Fruit fly (Drosophila melanogaster) whole organism, embryonic: ENCODE results near the gene Hsdl2.

Source experiments
- Adf1 ChIP-seq: fragments of 200-800 bp; sonication (Bioruptor generic); IDR thresholded peaks from 2 replicates; pipeline ENCODE4 v1.3.6; 2022; ENCODE audit warnings: missing biosample characterization, missing genetic modification characterization
- Asciz ChIP-seq: fragments of 200-800 bp; sonication (Bioruptor generic); optimal IDR thresholded peaks from 2 replicates; lab custom pipeline; 2017; ENCODE audit warnings: missing biosample characterization, mild to moderate bottlenecking, missing genetic modification characterization, missing genetic modification reagents
- CG10979 ChIP-seq: fragments of 200-800 bp; sonication (Bioruptor generic); optimal IDR thresholded peaks from 2 replicates; lab custom pipeline; 2018; ENCODE audit warnings: missing biosample characterization, mild to moderate bottlenecking, missing genetic modification characterization, moderate library complexity
- CG11504 ChIP-seq: fragments of 200-800 bp; sonication (Bioruptor generic); optimal IDR thresholded peaks from 3 replicates; lab custom pipeline; 2019; ENCODE audit warnings: missing biosample characterization, mild to moderate bottlenecking, missing genetic modification characterization, moderate library complexity
- CG11696 ChIP-seq: fragments of 200-800 bp; sonication (Bioruptor generic); IDR thresholded peaks from 2 replicates; pipeline ENCODE4 v1.3.6; 2022; ENCODE audit warnings: missing biosample characterization, missing genetic modification characterization
- CG12942 ChIP-seq: fragments of 200-800 bp; sonication (Bioruptor generic); optimal IDR thresholded peaks from 3 replicates; lab custom pipeline; 2016; ENCODE audit warnings: missing biosample characterization, missing genetic modification characterization
- CG14667 ChIP-seq: fragments of 200-800 bp; sonication (Bioruptor generic); IDR thresholded peaks from 2 replicates; pipeline ENCODE4 v1.3.6; 2022; ENCODE audit warnings: missing biosample characterization, missing genetic modification characterization
- CG17359 ChIP-seq: fragments of 200-800 bp; sonication (Bioruptor generic); optimal IDR thresholded peaks from 3 replicates; lab custom pipeline; 2018; ENCODE audit warnings: missing biosample characterization, mild to moderate bottlenecking, missing genetic modification characterization, moderate library complexity
- CG17829 ChIP-seq: fragments of 200-800 bp; optimal IDR thresholded peaks from 2 replicates; lab custom pipeline; 2019; ENCODE audit warnings: missing biosample characterization, mild to moderate bottlenecking, missing genetic modification characterization, moderate library complexity
- CG2116 ChIP-seq: fragments of 200-800 bp; sonication (Bioruptor generic); optimal IDR thresholded peaks from 3 replicates; lab custom pipeline; 2018; ENCODE audit warnings: missing biosample characterization, mild to moderate bottlenecking, missing genetic modification characterization
- CG2129 ChIP-seq: fragments of 200-800 bp; sonication (Bioruptor generic); IDR thresholded peaks from 2 replicates; pipeline ENCODE4 v1.3.6; 2022; ENCODE audit warnings: missing biosample characterization, missing genetic modification characterization; ENCODE audit not compliant: partially characterized antibody
- CG2678 ChIP-seq: fragments of 200-800 bp; sonication (Bioruptor generic); optimal IDR thresholded peaks from 3 replicates; lab custom pipeline; 2019; ENCODE audit warnings: missing biosample characterization, mild to moderate bottlenecking, missing genetic modification characterization, moderate library complexity
- CG2875 ChIP-seq: fragments of 200-800 bp; sonication (Bioruptor generic); optimal IDR thresholded peaks from 2 replicates; lab custom pipeline; 2017; ENCODE audit warnings: missing biosample characterization, mild to moderate bottlenecking, missing genetic modification characterization, missing genetic modification reagents
- CG30403 ChIP-seq: fragments of 200-800 bp; sonication (Bioruptor generic); optimal IDR thresholded peaks from 3 replicates; lab custom pipeline; 2016; ENCODE audit warnings: missing biosample characterization, missing genetic modification characterization
- CG31441 ChIP-seq: fragments of 200-800 bp; sonication (Bioruptor generic); IDR thresholded peaks from 2 replicates; pipeline ENCODE4 v1.3.6; 2022; ENCODE audit warnings: missing biosample characterization, missing genetic modification characterization
- CG32767 ChIP-seq: fragments of 200-800 bp; sonication (Bioruptor generic); IDR thresholded peaks from 2 replicates; pipeline ENCODE4 v1.3.6; 2022; ENCODE audit warnings: missing biosample characterization, missing genetic modification characterization
- CG7271 ChIP-seq: fragments of 200-800 bp; sonication (Bioruptor generic); optimal IDR thresholded peaks from 2 replicates; lab custom pipeline; 2018; ENCODE audit warnings: missing biosample characterization, mild to moderate bottlenecking, missing genetic modification characterization, moderate library complexity
- CG7839 ChIP-seq: fragments of 200-800 bp; sonication (Bioruptor generic); optimal IDR thresholded peaks from 3 replicates; lab custom pipeline; 2018; ENCODE audit warnings: missing biosample characterization, mild to moderate bottlenecking, missing genetic modification characterization, moderate library complexity
- CG7963 ChIP-seq: fragments of 200-800 bp; sonication (Bioruptor generic); IDR thresholded peaks from 3 replicates; pipeline ENCODE4 v1.3.6; 2022; ENCODE audit warnings: missing biosample characterization, missing genetic modification characterization; ENCODE audit not compliant: partially characterized antibody
- CG8089 ChIP-seq: fragments of 200-800 bp; sonication (Bioruptor generic); optimal IDR thresholded peaks from 3 replicates; lab custom pipeline; 2016; ENCODE audit warnings: missing biosample characterization, missing genetic modification characterization
- D19A ChIP-seq: fragments of 200-800 bp; optimal IDR thresholded peaks from 3 replicates; lab custom pipeline; 2019; ENCODE audit warnings: missing biosample characterization, mild to moderate bottlenecking, missing genetic modification characterization, moderate library complexity
- D19B ChIP-seq: fragments of 200-800 bp; sonication (Bioruptor generic); optimal IDR thresholded peaks from 2 replicates; lab custom pipeline; 2017; ENCODE audit warnings: missing biosample characterization, mild to moderate bottlenecking, missing genetic modification characterization
- Dbx ChIP-seq: fragments of 200-800 bp; sonication (Bioruptor generic); IDR thresholded peaks from 3 replicates; pipeline ENCODE4 v1.3.6; 2022; ENCODE audit warnings: missing biosample characterization, missing genetic modification characterization
- Doc2 ChIP-seq: fragments of 200-800 bp; sonication (Bioruptor generic); IDR thresholded peaks from 2 replicates; pipeline ENCODE4 v1.3.6; 2022; ENCODE audit warnings: missing biosample characterization, missing genetic modification characterization
- Drgx ChIP-seq: fragments of 200-800 bp; sonication (Bioruptor generic); IDR thresholded peaks from 2 replicates; pipeline ENCODE4 v1.3.6; 2022; ENCODE audit warnings: missing biosample characterization, missing genetic modification characterization
- GATAe ChIP-seq: fragments of 200-800 bp; sonication (Bioruptor generic); conservative IDR thresholded peaks from 2 replicates; pipeline ENCODE4 v1.3.6; 2022; ENCODE audit warnings: missing biosample characterization, missing genetic modification characterization
- Med ChIP-seq: fragments of 200-800 bp; sonication (Bioruptor generic); peaks from one replicate; lab custom pipeline; 2016; ENCODE audit warnings: missing biosample characterization, missing genetic modification characterization, mild to moderate bottlenecking, inconsistent platforms, moderate library complexity
- PHDP ChIP-seq: fragments of 200-800 bp; sonication (Bioruptor generic); optimal IDR thresholded peaks from 3 replicates; lab custom pipeline; 2018; ENCODE audit warnings: missing biosample characterization, mild to moderate bottlenecking, missing genetic modification characterization, moderate library complexity
- Pdp1 ChIP-seq, 2 experiments: fragments of 200-800 bp; sonication (Bioruptor generic); optimal IDR thresholded peaks; 3 replicates each; lab custom pipeline; 2016; ENCODE audit warnings: missing biosample characterization in 2 of 2, missing genetic modification characterization in 2 of 2, mild to moderate bottlenecking in 1 of 2, moderate library complexity in 1 of 2
- Ravus ChIP-seq: fragments of 200-800 bp; sonication (Bioruptor generic); IDR thresholded peaks from 2 replicates; pipeline ENCODE4 v1.3.6; 2022; ENCODE audit warnings: missing biosample characterization, missing genetic modification characterization
- Sox100B ChIP-seq: fragments of 200-800 bp; sonication (Bioruptor generic); optimal IDR thresholded peaks from 3 replicates; lab custom pipeline; 2018; ENCODE audit warnings: missing biosample characterization, mild to moderate bottlenecking, missing genetic modification characterization
- Sox102F ChIP-seq: fragments of 200-800 bp; sonication (Bioruptor generic); optimal IDR thresholded peaks from 2 replicates; lab custom pipeline; 2018; ENCODE audit warnings: missing biosample characterization, mild to moderate bottlenecking, missing genetic modification characterization, moderate library complexity
- Ssrp ChIP-seq: fragments of 200-800 bp; sonication (Bioruptor generic); optimal IDR thresholded peaks from 2 replicates; lab custom pipeline; 2018; ENCODE audit warnings: missing biosample characterization, mild to moderate bottlenecking, missing genetic modification characterization, moderate library complexity
- ab ChIP-seq: fragments of 200-800 bp; sonication (Bioruptor generic); optimal IDR thresholded peaks from 2 replicates; lab custom pipeline; 2016; ENCODE audit warnings: missing biosample characterization, missing genetic modification characterization
- dmrt99B ChIP-seq: fragments of 200-800 bp; sonication (Bioruptor generic); optimal IDR thresholded peaks from 2 replicates; lab custom pipeline; 2018; ENCODE audit warnings: missing biosample characterization, mild to moderate bottlenecking, missing genetic modification characterization, moderate library complexity
- fd3F ChIP-seq: fragments of 200-800 bp; sonication (Bioruptor generic); optimal IDR thresholded peaks from 2 replicates; lab custom pipeline; 2018; ENCODE audit warnings: missing biosample characterization, mild to moderate bottlenecking, missing genetic modification characterization, moderate library complexity
- fd96Cb ChIP-seq: fragments of 200-800 bp; sonication (Bioruptor generic); optimal IDR thresholded peaks from 2 replicates; lab custom pipeline; 2018; ENCODE audit warnings: missing biosample characterization, mild to moderate bottlenecking, missing genetic modification characterization, moderate library complexity
- gce ChIP-seq: fragments of 200-800 bp; sonication (Bioruptor generic); IDR thresholded peaks from 3 replicates; pipeline ENCODE4 v1.3.6; 2022; ENCODE audit warnings: missing biosample characterization, missing genetic modification characterization
- hth ChIP-seq: fragments of >200 bp; optimal IDR thresholded peaks from 2 replicates; lab custom pipeline; 2017; ENCODE audit warnings: inconsistent platforms
- lmd ChIP-seq: fragments of 200-800 bp; sonication (Bioruptor generic); IDR thresholded peaks from 2 replicates; pipeline ENCODE4 v1.3.6; 2022; ENCODE audit warnings: missing biosample characterization, missing genetic modification characterization
- org-1 ChIP-seq: fragments of 200-800 bp; sonication (Bioruptor generic); optimal IDR thresholded peaks from 2 replicates; lab custom pipeline; 2017; ENCODE audit warnings: missing biosample characterization, missing genetic modification characterization
- pzg ChIP-seq: fragments of 200-800 bp; sonication (Bioruptor generic); optimal IDR thresholded peaks from 3 replicates; lab custom pipeline; 2018; ENCODE audit warnings: missing biosample characterization, mild to moderate bottlenecking, missing genetic modification characterization, moderate library complexity
- row ChIP-seq: fragments of 200-800 bp; sonication (Bioruptor generic); IDR thresholded peaks from 3 replicates; pipeline ENCODE4 v1.3.6; 2022; ENCODE audit warnings: missing biosample characterization, missing genetic modification characterization
- sens ChIP-seq: fragments of 200-800 bp; sonication (Bioruptor generic); peaks from one replicate; lab custom pipeline; 2016; ENCODE audit warnings: missing biosample characterization, missing genetic modification characterization
- sr ChIP-seq: fragments of 200-800 bp; sonication (Bioruptor generic); IDR thresholded peaks from 3 replicates; pipeline ENCODE4 v1.3.6; 2022; ENCODE audit warnings: missing biosample characterization, missing genetic modification characterization
- stwl ChIP-seq: fragments of 200-800 bp; sonication (Bioruptor generic); optimal IDR thresholded peaks from 3 replicates; lab custom pipeline; 2018; ENCODE audit warnings: missing biosample characterization, mild to moderate bottlenecking, missing genetic modification characterization, moderate library complexity
- unc-4 ChIP-seq: fragments of 200-800 bp; sonication (Bioruptor generic); IDR thresholded peaks from 2 replicates; pipeline ENCODE4 v1.3.6; 2022; ENCODE audit warnings: missing biosample characterization, missing genetic modification characterization; ENCODE audit not compliant: partially characterized antibody
- zen ChIP-seq: fragments of 200-800 bp; sonication (Bioruptor generic); optimal IDR thresholded peaks from 3 replicates; lab custom pipeline; 2018; ENCODE audit warnings: missing biosample characterization, mild to moderate bottlenecking, missing genetic modification characterization, moderate library complexity
- zf30C ChIP-seq: fragments of 200-800 bp; sonication (Bioruptor generic); optimal IDR thresholded peaks from 3 replicates; lab custom pipeline; 2018; ENCODE audit warnings: missing biosample characterization, mild to moderate bottlenecking, missing genetic modification characterization

The Hsdl2 gene

DNA sequence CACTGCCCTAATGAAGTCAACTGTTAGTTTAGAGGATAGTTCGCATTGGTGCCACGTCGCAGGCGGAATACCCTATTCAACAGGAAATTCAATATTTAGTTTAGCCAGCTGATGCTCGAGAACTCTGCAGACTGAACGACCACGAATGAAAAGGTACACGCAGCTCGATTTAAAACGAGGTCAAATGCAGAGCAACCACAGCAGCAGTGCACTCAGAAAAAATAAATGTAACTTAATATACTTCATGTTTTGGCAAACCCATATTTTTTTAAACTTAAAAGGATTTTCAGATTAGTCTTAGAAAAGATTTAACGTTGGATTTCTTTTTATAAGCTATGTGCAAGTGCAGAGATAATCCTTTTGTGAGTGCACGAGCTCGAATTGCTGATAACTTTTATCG is 22.2 kb upstream of the Hsdl2 start (continued):
- TF ChIP-seq CG31441: no peak
- TF ChIP-seq CG32767: no peak
- TF ChIP-seq Asciz (GFP tag; lab: Kevin White, UChicago): peak; percentile 13
- TF ChIP-seq row (GFP tag; lab: Robert Waterston, UW): peak; percentile 53; the same call in 2 of the 3 replicates
- TF ChIP-seq CG2116 (GFP tag; lab: Kevin White, UChicago): no peak
- TF ChIP-seq Drgx (GFP tag; lab: Robert Waterston, UW): peak; percentile 55
- TF ChIP-seq dmrt99B (tag; lab: Kevin White, UChicago): peak; percentile 23
- peak; percentile 16; the same call in 1 of the 2 replicates for TF ChIP-seq lmd (GFP tag; lab: Robert Waterston, UW)
- peak; percentile 24 for TF ChIP-seq CG10979 (tag; lab: Kevin White, UChicago)
- TF ChIP-seq sens (GFP tag; lab: Kevin White, UChicago): peak; percentile 26
- no peak for TF ChIP-seq zf30C (GFP tag; lab: Kevin White, UChicago)
- peak; percentile 81 for TF ChIP-seq D19A (tag; lab: Kevin White, UChicago)
- TF ChIP-seq GATAe (GFP tag; lab: Robert Waterston, UW): no peak
- peak; percentile 19 for TF ChIP-seq Sox100B (GFP tag; lab: Kevin White, UChicago)
- TF ChIP-seq CG2129 (GFP tag; lab: Robert Waterston, UW): no peak
- no peak for TF ChIP-seq CG7963
- TF ChIP-seq zen: no peak
- peak; percentile 32 for TF ChIP-seq fd96Cb (tag; lab: Kevin White, UChicago)
- TF ChIP-seq fd3F (GFP tag; lab: Kevin White, UChicago): no peak
- no peak for TF ChIP-seq CG7839 (tag; lab: Kevin White, UChicago)
- no peak for TF ChIP-seq Adf1
- TF ChIP-seq Med (GFP tag; lab: Kevin White, UChicago): peak; percentile 8
- peak; percentile 30 for TF ChIP-seq CG17359 (tag; lab: Kevin White, UChicago)
- peak; percentile 38 for TF ChIP-seq CG2678
- no peak for TF ChIP-seq Ravus (GFP tag; lab: Robert Waterston, UW)
- TF ChIP-seq CG8089 (GFP tag; lab: Kevin White, UChicago): no peak
- no peak for TF ChIP-seq gce (GFP tag; lab: Robert Waterston, UW)
- peak; percentile 39 for TF ChIP-seq CG11504 (tag; lab: Kevin White, UChicago)
- TF ChIP-seq CG2875 (GFP tag; lab: Kevin White, UChicago): no peak
- peak; percentile 11 for TF ChIP-seq Sox102F (GFP tag; lab: Kevin White, UChicago)
- TF ChIP-seq, all 482 proteins: peak for 22

DNA sequence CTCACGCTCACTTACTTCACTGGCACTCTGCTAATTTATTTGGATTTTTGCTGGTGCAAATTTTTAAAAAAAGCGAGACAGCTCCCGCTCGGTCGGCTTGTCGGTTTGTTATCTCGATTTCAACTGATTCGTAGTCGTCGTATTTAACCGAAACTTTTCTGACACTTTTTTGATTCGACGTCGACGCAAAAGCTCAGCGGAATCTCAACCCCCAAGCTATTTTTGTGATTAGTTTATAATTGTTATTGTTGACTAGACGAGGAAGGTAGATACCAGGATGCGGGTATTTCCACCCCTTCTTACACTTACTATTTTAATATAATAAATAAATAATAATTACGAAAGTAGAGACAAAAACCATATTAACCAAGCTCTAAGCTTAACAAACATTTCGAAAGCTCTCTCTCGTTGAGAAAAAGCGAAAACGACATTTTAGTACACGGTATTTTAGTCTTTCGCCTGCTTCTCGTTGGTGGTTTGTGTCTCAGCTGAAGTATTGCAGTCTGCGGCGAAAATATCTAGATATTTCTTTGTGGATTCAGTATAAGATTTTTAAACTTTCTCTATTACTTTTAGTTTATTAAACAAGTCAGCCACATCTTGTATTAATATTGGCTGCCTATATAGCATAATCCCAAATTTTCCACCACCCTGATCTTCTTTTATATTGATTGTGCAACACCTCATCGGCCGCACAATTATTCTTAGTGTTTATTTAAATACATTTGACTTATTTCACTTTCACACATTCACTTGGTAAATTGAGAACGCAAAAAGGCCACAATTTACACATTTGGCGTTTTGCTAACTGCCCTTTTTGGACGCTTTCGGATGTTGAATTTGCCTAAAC is 20.4 kb upstream of the Hsdl2 start, which contains the start of gene tau:
Gene tau, minus strand, starts transcription at position 311 of the 850 bp plus-strand sequence.
- TF ChIP-seq D19B (GFP tag; lab: Kevin White, UChicago): peak; percentile 79
- TF ChIP-seq hth (lab: Kevin White, UChicago): no peak
- peak; percentile 73 for TF ChIP-seq sens (GFP tag; lab: Kevin White, UChicago)
- TF ChIP-seq CG14667 (GFP tag; lab: Robert Waterston, UW): no peak
- no peak for TF ChIP-seq org-1 (GFP tag; lab: Kevin White, UChicago)
- TF ChIP-seq unc-4: no peak
- no peak for TF ChIP-seq sr (GFP tag; lab: Robert Waterston, UW)
- no peak for TF ChIP-seq CG7271 (tag; lab: Kevin White, UChicago)
- TF ChIP-seq CG30403: no peak
- peak; percentile 58; the same call in 2 of the 3 replicates for TF ChIP-seq Dbx (GFP tag; lab: Robert Waterston, UW)
- peak; percentile 7 for TF ChIP-seq CG11504 (tag; lab: Kevin White, UChicago)
- TF ChIP-seq CG11696 (GFP tag; lab: Robert Waterston, UW): no peak
- no peak for TF ChIP-seq CG17829 (tag; lab: Kevin White, UChicago)
- TF ChIP-seq stwl (tag; lab: Kevin White, UChicago): no peak
- peak; percentile 1 for TF ChIP-seq pzg (GFP tag; lab: Kevin White, UChicago)
- TF ChIP-seq Ssrp (tag; lab: Kevin White, UChicago): no peak
- TF ChIP-seq CG12942: no peak
- TF ChIP-seq PHDP (tag; lab: Kevin White, UChicago): peak; percentile 2
- no peak for TF ChIP-seq Doc2 (GFP tag; lab: Robert Waterston, UW)
- TF ChIP-seq Pdp1 (GFP tag; optimal IDR thresholded peaks at IDR 0.05; lab: Kevin White, UChicago): peak in 1 of 2 experiments; percentile 78
- TF ChIP-seq ab (GFP tag; lab: Kevin White, UChicago): no peak
